Worm (Caenorhabditis elegans) whole organism, L2 larva: ENCODE results near the gene Y53C12B.1.

ENCODE experiments used
- F13H6.1 ChIP-seq: sonication (generic microtip); optimal IDR thresholded peaks from 2 replicates; lab custom pipeline; 2016; ENCODE audit warnings: missing genetic modification characterization, missing compliant biosample characterization
- R02D3.7 ChIP-seq: fragments of 150-350 bp; optimal IDR thresholded peaks from 2 replicates; lab custom pipeline; 2014; ENCODE audit warnings: missing biosample characterization, missing genetic modification characterization
- Y55F3AM.14 ChIP-seq: fragments of 200-800 bp; sonication (Bioruptor generic); optimal IDR thresholded peaks from 2 replicates; lab custom pipeline; 2018; ENCODE audit warnings: mild to moderate bottlenecking, missing genetic modification characterization, missing compliant biosample characterization
- ZK546.5 ChIP-seq: sonication (generic microtip); optimal IDR thresholded peaks from 2 replicates; lab custom pipeline; 2017; ENCODE audit warnings: missing biosample characterization, missing genetic modification characterization
- alr-1 ChIP-seq: fragments of 150-350 bp; optimal IDR thresholded peaks from 2 replicates; lab custom pipeline; 2014; ENCODE audit warnings: missing biosample characterization, missing genetic modification characterization
- aly-2 ChIP-seq: fragments of 150-350 bp; optimal IDR thresholded peaks from 2 replicates; lab custom pipeline; 2014; ENCODE audit warnings: missing biosample characterization, missing genetic modification characterization
- blmp-1 ChIP-seq: sonication (generic microtip); optimal IDR thresholded peaks from 2 replicates; lab custom pipeline; 2017; ENCODE audit warnings: missing genetic modification characterization, mild to moderate bottlenecking, missing compliant biosample characterization, antibody characterized with exemption, moderate library complexity; ENCODE audit not compliant: insufficient read depth
- ceh-16 ChIP-seq: fragments of 150-350 bp; optimal IDR thresholded peaks from 2 replicates; lab custom pipeline; 2014; ENCODE audit warnings: missing biosample characterization, missing genetic modification characterization
- ceh-82 ChIP-seq: fragments of 150-350 bp; optimal IDR thresholded peaks from 2 replicates; lab custom pipeline; 2014; ENCODE audit warnings: missing biosample characterization, missing genetic modification characterization
- crh-2 ChIP-seq: sonication (generic microtip); optimal IDR thresholded peaks from 2 replicates; lab custom pipeline; 2017; ENCODE audit warnings: missing biosample characterization, missing genetic modification characterization
- dmd-4 ChIP-seq: sonication (generic microtip); optimal IDR thresholded peaks from 2 replicates; lab custom pipeline; 2017; ENCODE audit warnings: missing biosample characterization, missing genetic modification characterization
- egl-27 ChIP-seq: sonication (generic microtip); optimal IDR thresholded peaks from 3 replicates; lab custom pipeline; 2017; ENCODE audit warnings: missing biosample characterization, missing genetic modification reagents, missing genetic modification characterization
- elt-1 ChIP-seq: fragments of 150-350 bp; optimal IDR thresholded peaks from 2 replicates; lab custom pipeline; 2014; ENCODE audit warnings: missing biosample characterization, missing genetic modification characterization
- elt-3 ChIP-seq: sonication (generic microtip); optimal IDR thresholded peaks from 2 replicates; lab custom pipeline; 2017; ENCODE audit warnings: missing biosample characterization, missing genetic modification characterization
- fos-1 ChIP-seq: fragments of 150-350 bp; optimal IDR thresholded peaks from 2 replicates; lab custom pipeline; 2014; ENCODE audit warnings: missing biosample characterization, missing genetic modification characterization
- gmeb-1 ChIP-seq: fragments of 150-350 bp; optimal IDR thresholded peaks from 2 replicates; lab custom pipeline; 2014; ENCODE audit warnings: missing biosample characterization, missing genetic modification characterization
- lin-11 ChIP-seq: fragments of 150-350 bp; sonication (generic microtip); optimal IDR thresholded peaks from 2 replicates; lab custom pipeline; 2014; ENCODE audit warnings: missing biosample characterization, missing genetic modification characterization, inconsistent platforms, mixed read lengths
- lin-13 ChIP-seq: fragments of 150-350 bp; optimal IDR thresholded peaks from 2 replicates; lab custom pipeline; 2014; ENCODE audit warnings: missing biosample characterization, missing genetic modification reagents, missing genetic modification characterization
- lin-39 ChIP-seq: fragments of 150-350 bp; optimal IDR thresholded peaks from 2 replicates; lab custom pipeline; 2014; ENCODE audit warnings: missing biosample characterization, missing genetic modification reagents, missing genetic modification characterization
- lsy-2 ChIP-seq, 2 experiments: fragments of 150-350 bp in 1 of 2; sonication (generic microtip) in 1 of 2; optimal IDR thresholded peaks; 2 replicates each; lab custom pipeline; 2014 to 2017; ENCODE audit warnings: missing biosample characterization in 2 of 2, missing genetic modification characterization in 2 of 2
- mab-5 ChIP-seq: fragments of 150-350 bp; optimal IDR thresholded peaks from 2 replicates; lab custom pipeline; 2014; ENCODE audit warnings: missing biosample characterization, missing genetic modification characterization
- mbf-1 ChIP-seq: sonication (generic microtip); optimal IDR thresholded peaks from 2 replicates; lab custom pipeline; 2017; ENCODE audit warnings: missing biosample characterization, missing genetic modification characterization
- mdl-1 ChIP-seq, 2 experiments: fragments of 150-350 bp in 1 of 2; sonication (generic microtip) in 1 of 2; optimal IDR thresholded peaks; 2 replicates each; lab custom pipeline; 2017; ENCODE audit warnings: missing biosample characterization in 2 of 2, missing genetic modification characterization in 2 of 2
- nhr-10 ChIP-seq: sonication (generic microtip); optimal IDR thresholded peaks from 2 replicates; lab custom pipeline; 2017; ENCODE audit warnings: missing biosample characterization, missing genetic modification characterization
- nhr-11 ChIP-seq: fragments of 150-350 bp; optimal IDR thresholded peaks from 2 replicates; lab custom pipeline; 2014; ENCODE audit warnings: missing biosample characterization, missing genetic modification characterization
- nhr-129 ChIP-seq: fragments of 150-350 bp; optimal IDR thresholded peaks from 2 replicates; lab custom pipeline; 2014; ENCODE audit warnings: missing biosample characterization, missing genetic modification characterization
- nhr-21 ChIP-seq: fragments of 150-350 bp; optimal IDR thresholded peaks from 2 replicates; lab custom pipeline; 2014; ENCODE audit warnings: missing biosample characterization, missing genetic modification characterization
- nhr-23 ChIP-seq: fragments of 150-350 bp; optimal IDR thresholded peaks from 2 replicates; lab custom pipeline; 2014; ENCODE audit warnings: missing biosample characterization, missing genetic modification reagents, missing genetic modification characterization
- nhr-237 ChIP-seq: fragments of 150-350 bp; optimal IDR thresholded peaks from 2 replicates; lab custom pipeline; 2014; ENCODE audit warnings: missing biosample characterization, missing genetic modification characterization
- nhr-25 ChIP-seq: fragments of 150-350 bp; sonication (generic microtip); optimal IDR thresholded peaks from 3 replicates; lab custom pipeline; 2014; ENCODE audit warnings: missing biosample characterization, missing genetic modification characterization
- nhr-6 ChIP-seq: fragments of 150-350 bp; optimal IDR thresholded peaks from 2 replicates; lab custom pipeline; 2014; ENCODE audit warnings: missing biosample characterization, missing genetic modification characterization
- nhr-77 ChIP-seq: fragments of 150-350 bp; optimal IDR thresholded peaks from 2 replicates; lab custom pipeline; 2014; ENCODE audit warnings: missing biosample characterization, missing genetic modification characterization
- peb-1 ChIP-seq: fragments of 150-350 bp; optimal IDR thresholded peaks from 2 replicates; lab custom pipeline; 2014; ENCODE audit warnings: missing biosample characterization, missing genetic modification characterization
- sem-4 ChIP-seq: fragments of 150-350 bp; optimal IDR thresholded peaks from 2 replicates; lab custom pipeline; 2014; ENCODE audit warnings: missing biosample characterization, missing genetic modification reagents, missing genetic modification characterization
- sma-3 ChIP-seq: sonication (generic microtip); optimal IDR thresholded peaks from 2 replicates; lab custom pipeline; 2016; ENCODE audit warnings: missing genetic modification reagents, missing genetic modification characterization, missing compliant biosample characterization
- sma-9 ChIP-seq, 2 experiments: fragments of 150-350 bp in 1 of 2; sonication (generic microtip) in 1 of 2; optimal IDR thresholded peaks; 2 replicates each; lab custom pipeline; 2014 to 2016; ENCODE audit warnings: missing genetic modification characterization in 2 of 2, mild to moderate bottlenecking in 1 of 2, missing biosample characterization in 1 of 2, missing compliant biosample characterization in 1 of 2, missing genetic modification reagents in 1 of 2, moderate library complexity in 1 of 2
- snpc-4 ChIP-seq: fragments of 150-350 bp; optimal IDR thresholded peaks from 2 replicates; lab custom pipeline; 2014; ENCODE audit warnings: missing biosample characterization, missing genetic modification characterization
- unc-39 ChIP-seq: fragments of 150-350 bp; optimal IDR thresholded peaks from 2 replicates; lab custom pipeline; 2014; ENCODE audit warnings: missing biosample characterization, missing genetic modification characterization
- unc-55 ChIP-seq: fragments of 150-350 bp; sonication (generic microtip); optimal IDR thresholded peaks from 3 replicates; lab custom pipeline; 2014; ENCODE audit warnings: missing biosample characterization, missing genetic modification reagents, missing genetic modification characterization
- unc-62 ChIP-seq: fragments of 150-350 bp; optimal IDR thresholded peaks from 2 replicates; lab custom pipeline; 2014; ENCODE audit warnings: missing biosample characterization, missing genetic modification reagents, missing genetic modification characterization
- zag-1 ChIP-seq: fragments of 150-350 bp; optimal IDR thresholded peaks from 2 replicates; lab custom pipeline; 2014; ENCODE audit warnings: missing biosample characterization, missing genetic modification characterization
- ztf-1 ChIP-seq: fragments of 200-800 bp; sonication (Bioruptor generic); conservative IDR thresholded peaks from 2 replicates; pipeline ENCODE4 v1.3.6; 2022; ENCODE audit warnings: missing genetic modification characterization, missing compliant biosample characterization
- ztf-11 ChIP-seq: sonication (generic microtip); optimal IDR thresholded peaks from 2 replicates; lab custom pipeline; 2017; ENCODE audit warnings: missing biosample characterization, missing genetic modification characterization
- ztf-4 ChIP-seq: fragments of 150-350 bp; optimal IDR thresholded peaks from 2 replicates; lab custom pipeline; 2014; ENCODE audit warnings: missing biosample characterization, missing genetic modification characterization

Gene Y53C12B.1

ce11 chrII:9778495-9778894 lies 32.6 kb upstream of the Y53C12B.1 start:
- TF ChIP-seq elt-3 (tag; lab: Kevin White, UChicago), result no peak
- TF ChIP-seq crh-2 (tag; lab: Kevin White, UChicago), result no peak
- TF ChIP-seq nhr-129 (tag; lab: Kevin White, UChicago), result no peak
- no peak for TF ChIP-seq snpc-4 (tag; lab: Kevin White, UChicago)
- no peak for TF ChIP-seq ztf-4 (tag; lab: Kevin White, UChicago)
- no peak for TF ChIP-seq nhr-237 (tag; lab: Kevin White, UChicago)
- TF ChIP-seq F13H6.1, result no peak
- TF ChIP-seq ztf-11 (tag; lab: Kevin White, UChicago), result no peak
- TF ChIP-seq ZK546.5 (tag; lab: Kevin White, UChicago), result no peak
- TF ChIP-seq nhr-6 (tag; lab: Kevin White, UChicago), result no peak
- no peak for TF ChIP-seq egl-27 (tag; lab: Kevin White, UChicago)
- no peak for TF ChIP-seq gmeb-1 (tag; lab: Kevin White, UChicago)
- TF ChIP-seq sma-3 (GFP tag; lab: Kevin White, UChicago), result no peak
- no peak for TF ChIP-seq unc-55 (GFP tag; lab: Kevin White, UChicago)
- no peak for TF ChIP-seq elt-1 (tag; lab: Kevin White, UChicago)
- no peak for TF ChIP-seq nhr-11
- TF ChIP-seq nhr-77 (tag; lab: Kevin White, UChicago), result no peak
- no peak for TF ChIP-seq fos-1 (tag; lab: Kevin White, UChicago)
- no peak for TF ChIP-seq ztf-1
- no peak for TF ChIP-seq mbf-1
- TF ChIP-seq, all 48 proteins: peak for 0

ce11 chrII:9775790-9776189 lies 29.9 kb upstream of the Y53C12B.1 start, which contains the start of gene T10B9.9:
Gene T10B9.9, minus strand, starts transcription at chrII:9775890.
- TF ChIP-seq aly-2 (no peak), lsy-2 (tag; optimal IDR thresholded peaks at IDR 0.05; lab: Kevin White, UChicago) (no peak), lin-11 (tag; lab: Kevin White, UChicago) (no peak), ztf-11 (tag; lab: Kevin White, UChicago) (no peak), ztf-4 (tag; lab: Kevin White, UChicago) (no peak), gmeb-1 (tag; lab: Kevin White, UChicago) (no peak), unc-62 (no peak), nhr-25 (tag; lab: Kevin White, UChicago) (no peak), lin-13 (no peak), alr-1 (tag; lab: Kevin White, UChicago) (no peak), ztf-1 (no peak), ZK546.5 (tag; lab: Kevin White, UChicago) (no peak), nhr-77 (tag; lab: Kevin White, UChicago) (no peak), fos-1 (tag; lab: Kevin White, UChicago) (no peak), ceh-16 (no peak), lin-39 (no peak), crh-2 (tag; lab: Kevin White, UChicago) (no peak), R02D3.7 (tag; lab: Kevin White, UChicago) (no peak), nhr-21 (tag; lab: Kevin White, UChicago) (no peak), Y55F3AM.14 (GFP tag; lab: Kevin White, UChicago) (no peak)

ce11 chrII:9774653-9775052 lies 28.8 kb upstream of the Y53C12B.1 start:
- TF ChIP-seq mab-5 (tag; lab: Kevin White, UChicago) (peak; percentile 27), gmeb-1 (tag; lab: Kevin White, UChicago) (peak; percentile 45), fos-1 (tag; lab: Kevin White, UChicago) (peak; percentile 52), peb-1 (tag; lab: Kevin White, UChicago) (no peak), nhr-25 (tag; lab: Kevin White, UChicago) (peak; percentile 6), ceh-82 (no peak), sma-9 (GFP tag; optimal IDR thresholded peaks at IDR 0.05; lab: Kevin White, UChicago) (peak; percentile 74), sma-9 (tag; optimal IDR thresholded peaks at IDR 0.05; lab: Kevin White, UChicago) (no peak), egl-27 (tag; lab: Kevin White, UChicago) (no peak), lin-39 (no peak), snpc-4 (tag; lab: Kevin White, UChicago) (peak; percentile 29), elt-3 (tag; lab: Kevin White, UChicago) (no peak), lin-13 (peak; percentile 52), elt-1 (tag; lab: Kevin White, UChicago) (no peak), ztf-4 (tag; lab: Kevin White, UChicago) (no peak), blmp-1 (tag; lab: Kevin White, UChicago) (no peak), nhr-237 (tag; lab: Kevin White, UChicago) (no peak), crh-2 (tag; lab: Kevin White, UChicago) (peak; percentile 59), mbf-1 (no peak), sma-3 (GFP tag; lab: Kevin White, UChicago) (peak; percentile 82), nhr-10 (tag; lab: Kevin White, UChicago) (no peak), ztf-1 (no peak), zag-1 (tag; lab: Kevin White, UChicago) (no peak), ZK546.5 (tag; lab: Kevin White, UChicago) (no peak), nhr-21 (tag; lab: Kevin White, UChicago) (peak; percentile 67), nhr-23 (tag; lab: Kevin White, UChicago) (no peak), nhr-129 (tag; lab: Kevin White, UChicago) (peak; percentile 43), unc-55 (GFP tag; lab: Kevin White, UChicago) (peak; percentile 41), dmd-4 (tag; lab: Kevin White, UChicago) (no peak), nhr-6 (tag; lab: Kevin White, UChicago) (no peak), F13H6.1 (peak; percentile 49), lin-11 (tag; lab: Kevin White, UChicago) (peak; percentile 76), aly-2 (no peak), alr-1 (tag; lab: Kevin White, UChicago) (no peak), Y55F3AM.14 (GFP tag; lab: Kevin White, UChicago) (peak; percentile 60), sem-4 (tag; lab: Kevin White, UChicago) (peak; percentile 47), mdl-1 (tag; optimal IDR thresholded peaks at IDR 0.05; lab: Kevin White, UChicago) (no peak), unc-39 (no peak), nhr-11 (no peak), ztf-11 (tag; lab: Kevin White, UChicago) (no peak), unc-62 (no peak)
